Worm (Caenorhabditis elegans): ENCODE data around the gene tag-293.

ce11 chrV:7402355-7402754, 47.0 kb upstream of the tag-293 start, which contains the start of gene srj-13:
- TF ChIP-seq snpc-4 (tag; optimal IDR thresholded peaks at IDR 0.05) (no peak), lin-13 (GFP tag; optimal IDR thresholded peaks at IDR 0.05) (no peak), dmd-4 (tag; optimal IDR thresholded peaks at IDR 0.05) (no peak), ceh-82 (tag; optimal IDR thresholded peaks at IDR 0.05) (no peak), sem-4 (tag; optimal IDR thresholded peaks at IDR 0.05) (no peak), fos-1 (tag; optimal IDR thresholded peaks at IDR 0.05) (no peak), ZK546.5 (tag; optimal IDR thresholded peaks at IDR 0.05) (no peak), nhr-25 (tag; optimal IDR thresholded peaks at IDR 0.05) (no peak), nhr-77 (tag; optimal IDR thresholded peaks at IDR 0.05) (no peak)
